Fruit fly (Drosophila melanogaster): Measurements from ENCODE around the gene CG3552.

Gene CG3552

DNA sequence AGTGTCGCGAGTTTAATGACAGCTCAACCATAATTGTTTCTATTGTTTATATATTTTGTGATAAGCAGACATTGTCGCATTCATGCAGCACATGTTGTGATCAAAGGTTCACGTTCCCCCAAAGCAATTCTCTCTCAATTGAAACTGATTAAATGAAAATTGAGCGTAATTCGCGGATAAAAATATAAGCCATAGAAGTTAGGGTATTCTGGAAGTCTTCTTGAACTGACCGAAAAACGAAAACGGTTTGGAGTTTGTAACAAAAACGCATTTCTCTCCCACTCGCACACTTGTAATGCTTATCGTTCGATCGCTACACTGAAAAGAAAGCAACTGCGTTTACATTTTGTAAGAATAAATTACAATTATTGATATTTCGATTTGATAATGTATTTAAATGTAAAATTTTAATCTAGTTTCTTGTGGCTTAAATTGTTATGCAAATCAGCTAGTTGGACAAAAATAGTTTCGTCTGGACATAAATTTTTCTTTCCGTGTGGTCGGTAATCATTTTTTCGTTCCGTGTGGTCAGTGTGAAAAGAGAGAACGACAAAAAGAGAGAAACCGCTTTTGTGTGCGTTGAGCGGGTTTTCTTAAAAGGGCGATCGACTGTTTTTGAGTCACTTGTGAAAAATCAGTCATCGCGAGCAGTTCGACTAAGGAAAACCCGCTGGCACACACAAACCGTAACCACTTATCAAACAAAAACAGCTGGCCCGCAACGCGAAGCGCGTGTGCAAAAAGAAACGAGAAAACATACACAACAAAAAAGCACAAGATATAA, 33.3 kb upstream of the CG3552 start, which contains the start of gene aay (continued):
- TF ChIP-seq HmgZ (tag; optimal IDR thresholded peaks at IDR 0.05): peak; percentile 99
- peak; percentile 99 for TF ChIP-seq CG7556 (GFP tag; optimal IDR thresholded peaks at IDR 0.05)
- peak; percentile 99 for TF ChIP-seq CG4854 (GFP tag; optimal IDR thresholded peaks at IDR 0.05)
- TF ChIP-seq bab2 (GFP tag; optimal IDR thresholded peaks at IDR 0.05): peak; percentile 99
- no peak; the same call in 2 of the 3 replicates for TF ChIP-seq knrl (GFP tag; IDR thresholded peaks at IDR 0.05; ENCODE audit: partially characterized antibody)
- peak; percentile 99 for TF ChIP-seq CG10979 (tag; optimal IDR thresholded peaks at IDR 0.05)
- peak; percentile 98 for TF ChIP-seq CG12219 (GFP tag; optimal IDR thresholded peaks at IDR 0.05)
- peak; percentile 96 for TF ChIP-seq jumu (GFP tag; optimal IDR thresholded peaks at IDR 0.05)
- TF ChIP-seq Adf1 (GFP tag; IDR thresholded peaks at IDR 0.05): peak; percentile 87
- peak; percentile 17 for TF ChIP-seq pzg (GFP tag; optimal IDR thresholded peaks at IDR 0.05)
- peak; percentile 87 for TF ChIP-seq pros (GFP tag; optimal IDR thresholded peaks at IDR 0.05)
- peak; percentile 97 for TF ChIP-seq CG5953 (GFP tag; IDR thresholded peaks at IDR 0.05)
- TF ChIP-seq CG7786 (GFP tag; optimal IDR thresholded peaks at IDR 0.05): peak; percentile 97
- TF ChIP-seq rib (GFP tag; IDR thresholded peaks at IDR 0.05): peak; percentile 97
- TF ChIP-seq fd3F (GFP tag; optimal IDR thresholded peaks at IDR 0.05): peak; percentile 98
- TF ChIP-seq cas (GFP tag; IDR thresholded peaks at IDR 0.05): peak; percentile 93
- no peak for TF ChIP-seq CG6791 (GFP tag; IDR thresholded peaks at IDR 0.05; ENCODE audit: partially characterized antibody)
- TF ChIP-seq CG10147 (GFP tag; optimal IDR thresholded peaks at IDR 0.05): peak; percentile 99
- TF ChIP-seq CG10565 (GFP tag; optimal IDR thresholded peaks at IDR 0.05): peak; percentile 95
- peak; percentile 95 for TF ChIP-seq maf-S (GFP tag; optimal IDR thresholded peaks at IDR 0.05)
- peak; percentile 91 for TF ChIP-seq CkIIα-i1 (GFP tag; IDR thresholded peaks at IDR 0.05)
- TF ChIP-seq E2f2 (GFP tag; IDR thresholded peaks at IDR 0.05): peak; percentile 87
- TF ChIP-seq CG16813 (GFP tag; IDR thresholded peaks at IDR 0.05; ENCODE audit: partially characterized antibody): no peak
- TF ChIP-seq phol (tag; optimal IDR thresholded peaks at IDR 0.05): peak; percentile 99
- peak; percentile 95 for TF ChIP-seq CG8944 (GFP tag; optimal IDR thresholded peaks at IDR 0.05)
- peak; percentile 100 for TF ChIP-seq CG2712 (tag; optimal IDR thresholded peaks at IDR 0.05)
- peak; percentile 95 for TF ChIP-seq C15 (GFP tag; IDR thresholded peaks at IDR 0.05)
- TF ChIP-seq amos (GFP tag; IDR thresholded peaks at IDR 0.05; ENCODE audit: partially characterized antibody): no peak
- peak; percentile 95 for TF ChIP-seq sima (GFP tag; optimal IDR thresholded peaks at IDR 0.05)
- TF ChIP-seq CG17328 (GFP tag; IDR thresholded peaks at IDR 0.05): peak; percentile 99
- TF ChIP-seq fu2 (GFP tag; optimal IDR thresholded peaks at IDR 0.05): peak; percentile 96
- peak; percentile 97 for TF ChIP-seq Atf3 (GFP tag; optimal IDR thresholded peaks at IDR 0.05)
- TF ChIP-seq CG10267 (tag; optimal IDR thresholded peaks at IDR 0.05): peak; percentile 99
- peak; percentile 94 for TF ChIP-seq emc (GFP tag; optimal IDR thresholded peaks at IDR 0.05)
- peak; percentile 94 for TF ChIP-seq exex (tag; optimal IDR thresholded peaks at IDR 0.05)
- TF ChIP-seq CG17912 (GFP tag; optimal IDR thresholded peaks at IDR 0.05): peak; percentile 79
- peak; percentile 97 for TF ChIP-seq cwo (GFP tag; optimal IDR thresholded peaks at IDR 0.05)
- peak; percentile 99 for TF ChIP-seq CG1233 (GFP tag; optimal IDR thresholded peaks at IDR 0.05)
- peak; percentile 97 for TF ChIP-seq otp (GFP tag; IDR thresholded peaks at IDR 0.05)
- TF ChIP-seq hth (optimal IDR thresholded peaks at IDR 0.05): no peak
- peak; percentile 84 for TF ChIP-seq aop (GFP tag; IDR thresholded peaks at IDR 0.05)
- peak; percentile 99 for TF ChIP-seq CG12659 (GFP tag; optimal IDR thresholded peaks at IDR 0.05)
- TF ChIP-seq Lhr (GFP tag; optimal IDR thresholded peaks at IDR 0.05): peak; percentile 96
- TF ChIP-seq ERR (GFP tag; optimal IDR thresholded peaks at IDR 0.05): peak; percentile 96
- TF ChIP-seq Blimp-1 (GFP tag; optimal IDR thresholded peaks at IDR 0.05): peak; percentile 99
- TF ChIP-seq CG17829 (tag; optimal IDR thresholded peaks at IDR 0.05): peak; percentile 99
- peak; percentile 99 for TF ChIP-seq Max (GFP tag; optimal IDR thresholded peaks at IDR 0.05)
- TF ChIP-seq nerfin-2 (GFP tag; IDR thresholded peaks at IDR 0.05; ENCODE audit: partially characterized antibody): no peak
- peak; percentile 99 for TF ChIP-seq Fer1 (GFP tag; optimal IDR thresholded peaks at IDR 0.05)

Measured in whole organism, embryonic.